Worm (Caenorhabditis elegans) whole organism, L4 larva: ENCODE measurements around the gene ntl-9.
"Not testable (repeated sequence)": the region's sequence is repeated elsewhere in the genome, so short reads cannot be mapped to it uniquely, and the experiment has no call there.

ENCODE experiments used
- D1046.2 ChIP-seq: fragments of 200-800 bp; sonication (Bioruptor generic); IDR thresholded peaks from 2 replicates; pipeline ENCODE4 v1.3.6; 2022; ENCODE audit warnings: missing genetic modification characterization, missing compliant biosample characterization
- F10B5.3 ChIP-seq: sonication (generic microtip); optimal IDR thresholded peaks from 2 replicates; lab custom pipeline; 2016; ENCODE audit warnings: mild to moderate bottlenecking, missing genetic modification characterization, missing compliant biosample characterization
- F37D6.2 ChIP-seq: sonication (generic microtip); optimal IDR thresholded peaks from 2 replicates; lab custom pipeline; 2016; ENCODE audit warnings: mild to moderate bottlenecking, missing genetic modification characterization, missing compliant biosample characterization
- F49E8.2 ChIP-seq: sonication (generic microtip); optimal IDR thresholded peaks from 2 replicates; lab custom pipeline; 2016; ENCODE audit warnings: missing compliant biosample characterization, mild to moderate bottlenecking, missing genetic modification characterization, borderline replicate concordance
- R02D3.7 ChIP-seq: fragments of 150-350 bp; sonication (generic microtip); optimal IDR thresholded peaks from 3 replicates; lab custom pipeline; 2014; ENCODE audit warnings: missing biosample characterization, missing genetic modification characterization
- Y48G9A.11 ChIP-seq: fragments of 200-800 bp; sonication (Bioruptor generic); IDR thresholded peaks from 2 replicates; pipeline ENCODE4 v1.3.6; 2022; ENCODE audit warnings: missing genetic modification reagents, missing genetic modification characterization, missing compliant biosample characterization
- Y5F2A.4 ChIP-seq: fragments of 200-800 bp; sonication (Bioruptor generic); optimal IDR thresholded peaks from 2 replicates; lab custom pipeline; 2018; ENCODE audit warnings: mild to moderate bottlenecking, missing genetic modification characterization, missing compliant biosample characterization
- ZK337.2 ChIP-seq: fragments of 200-800 bp; sonication (Bioruptor generic); IDR thresholded peaks from 2 replicates; pipeline ENCODE4 v1.3.6; 2022; ENCODE audit warnings: missing genetic modification reagents, missing genetic modification characterization, missing compliant biosample characterization
- aly-2 ChIP-seq: sonication (generic microtip); optimal IDR thresholded peaks from 2 replicates; lab custom pipeline; 2018; ENCODE audit warnings: missing biosample characterization, missing genetic modification characterization
- ama-1 ChIP-seq: fragments of 150-350 bp; optimal IDR thresholded peaks from 2 replicates; lab custom pipeline; 2014; ENCODE audit warnings: inconsistent platforms, mixed read lengths
- attf-4 ChIP-seq: sonication (generic microtip); optimal IDR thresholded peaks from 3 replicates; lab custom pipeline; 2017; ENCODE audit warnings: missing biosample characterization, missing genetic modification characterization
- ceh-44 ChIP-seq: fragments of 200-800 bp; sonication (Bioruptor generic); IDR thresholded peaks from 2 replicates; pipeline ENCODE4 v1.3.6; 2022; ENCODE audit warnings: missing genetic modification reagents, missing genetic modification characterization, missing compliant biosample characterization
- ceh-82 ChIP-seq: sonication (generic microtip); optimal IDR thresholded peaks from 2 replicates; lab custom pipeline; 2017; ENCODE audit warnings: missing biosample characterization, missing genetic modification characterization
- daf-12 ChIP-seq: fragments of 150-350 bp; optimal IDR thresholded peaks from 2 replicates; lab custom pipeline; 2014; ENCODE audit warnings: missing biosample characterization, missing genetic modification reagents, missing genetic modification characterization
- dpl-1 ChIP-seq: fragments of 150-350 bp; optimal IDR thresholded peaks from 2 replicates; lab custom pipeline; 2014; ENCODE audit warnings: missing biosample characterization, missing genetic modification reagents, missing genetic modification characterization
- egl-27 ChIP-seq: sonication (generic microtip); optimal IDR thresholded peaks from 3 replicates; lab custom pipeline; 2017; ENCODE audit warnings: missing biosample characterization, missing genetic modification reagents, missing genetic modification characterization
- gei-8 ChIP-seq: fragments of 200-800 bp; sonication (Bioruptor generic); optimal IDR thresholded peaks from 2 replicates; lab custom pipeline; 2018; ENCODE audit warnings: mild to moderate bottlenecking, missing genetic modification characterization, missing compliant biosample characterization
- hif-1 ChIP-seq, 2 experiments: sonication (generic microtip); optimal IDR thresholded peaks; 2 replicates each; lab custom pipeline; 2016 to 2017; ENCODE audit warnings: missing compliant biosample characterization in 2 of 2, missing genetic modification characterization in 2 of 2, missing genetic modification reagents in 2 of 2, missing genotype in 2 of 2, mild to moderate bottlenecking in 1 of 2
- hlh-30 ChIP-seq: sonication (generic microtip); optimal IDR thresholded peaks from 2 replicates; lab custom pipeline; 2017; ENCODE audit warnings: antibody characterized with exemption, mild to moderate bottlenecking, missing genetic modification characterization, missing compliant biosample characterization; ENCODE audit not compliant: insufficient read depth
- lin-15B ChIP-seq: fragments of 150-350 bp; sonication (generic microtip); optimal IDR thresholded peaks from 3 replicates; lab custom pipeline; 2014; ENCODE audit warnings: missing biosample characterization, missing genetic modification characterization
- lin-39 ChIP-seq: fragments of 150-350 bp; optimal IDR thresholded peaks from 2 replicates; lab custom pipeline; 2014; ENCODE audit warnings: missing biosample characterization, missing genetic modification reagents, missing genetic modification characterization
- lsy-2 ChIP-seq, 2 experiments: fragments of 150-350 bp in 1 of 2; sonication (generic microtip) in 1 of 2; optimal IDR thresholded peaks; 2 replicates each; lab custom pipeline; 2014 to 2017; ENCODE audit warnings: missing biosample characterization in 2 of 2, missing genetic modification characterization in 2 of 2
- mdl-1 ChIP-seq, 2 experiments: fragments of 150-350 bp in 1 of 2; sonication (generic microtip) in 1 of 2; optimal IDR thresholded peaks; 2 replicates each; lab custom pipeline; 2014 to 2017; ENCODE audit warnings: missing biosample characterization in 2 of 2, missing genetic modification characterization in 2 of 2
- mdt-29 ChIP-seq: fragments of 200-800 bp; sonication (Bioruptor generic); IDR thresholded peaks from 2 replicates; pipeline ENCODE4 v1.3.6; 2022; ENCODE audit warnings: missing genetic modification reagents, missing genetic modification characterization, missing compliant biosample characterization
- mes-2 ChIP-seq: sonication (generic microtip); optimal IDR thresholded peaks from 2 replicates; lab custom pipeline; 2016; ENCODE audit warnings: missing genotype, mild to moderate bottlenecking, missing genetic modification characterization, missing compliant biosample characterization; ENCODE audit not compliant: poor library complexity, severe bottlenecking
- pqm-1 ChIP-seq: sonication (generic microtip); optimal IDR thresholded peaks from 2 replicates; lab custom pipeline; 2017; ENCODE audit warnings: missing biosample characterization, missing genetic modification characterization
- rbr-2 ChIP-seq: sonication (generic microtip); optimal IDR thresholded peaks from 2 replicates; lab custom pipeline; 2016; ENCODE audit warnings: missing genotype, missing genetic modification characterization, missing compliant biosample characterization
- saeg-2 ChIP-seq: fragments of 200-800 bp; sonication (Bioruptor generic); IDR thresholded peaks from 2 replicates; pipeline ENCODE4 v1.3.6; 2022; ENCODE audit warnings: missing genetic modification reagents, missing genetic modification characterization, missing compliant biosample characterization
- sdz-12 ChIP-seq: fragments of 200-800 bp; sonication (Bioruptor generic); optimal IDR thresholded peaks from 2 replicates; lab custom pipeline; 2018; ENCODE audit warnings: mild to moderate bottlenecking, missing genetic modification characterization, missing compliant biosample characterization
- unc-130 ChIP-seq: sonication (generic microtip); optimal IDR thresholded peaks from 2 replicates; lab custom pipeline; 2016; ENCODE audit warnings: missing genetic modification reagents, missing genetic modification characterization, missing compliant biosample characterization
- unc-62 ChIP-seq, 3 experiments: fragments of 150-350 bp in 1 of 3; sonication (generic microtip); optimal IDR thresholded peaks in 2 of 3; peaks in 1 of 3; 1 replicate in 1 of 3; 2 replicates in 2 of 3; lab custom pipeline; 2014 to 2017; ENCODE audit warnings: missing biosample characterization in 3 of 3, missing genetic modification characterization in 3 of 3, missing genetic modification reagents in 3 of 3, missing genotype in 1 of 3

The ntl-9 gene

ce11 chrIII:4980367-4980766 lies 36.1 kb downstream of the ntl-9 start, which contains the start of gene C27F2.6:
C27F2.6 (minus strand) TSS chrIII:4980467.
- TF ChIP-seq R02D3.7 (tag; lab: Kevin White, UChicago); F37D6.2 (tag; lab: Kevin White, UChicago); ceh-44 (GFP tag; lab: Robert Waterston, UW): not testable (repeated sequence)

- TF ChIP-seq unc-62 (GFP tag; optimal IDR thresholded peaks at IDR 0.05 in 1 of 2; lab: Kevin White, UChicago) (peak in 1 of 2 experiments; percentile 92), unc-62 (tag; optimal IDR thresholded peaks at IDR 0.05; lab: Kevin White, UChicago) (no peak), R02D3.7 (tag; lab: Kevin White, UChicago) (no peak), daf-12 (tag; lab: Kevin White, UChicago) (no peak)
- TF ChIP-seq, all 104 proteins: peak for 1
These were observed 39.6 kb downstream of the ntl-9 start for ce11 chrIII:4983961-4984360.

ce11 chrIII:4984444-4985086 lies 40.3 kb downstream of the ntl-9 start, which contains the start of gene C27F2.7:
C27F2.7 (minus strand) TSS chrIII:4984494.
- TF ChIP-seq ceh-82 (tag; lab: Kevin White, UChicago) (no peak), gei-8 (GFP tag; lab: Kevin White, UChicago) (no peak), pqm-1 (no peak), unc-130 (GFP tag; lab: Kevin White, UChicago) (peak; percentile 41), F10B5.3 (tag; lab: Kevin White, UChicago) (no peak), aly-2 (tag; lab: Kevin White, UChicago) (no peak), Y48G9A.11 (peak; percentile 35; the same call in 1 of the 2 replicates), mdl-1 (tag; optimal IDR thresholded peaks at IDR 0.05; lab: Kevin White, UChicago) (no peak), lin-15B (tag; lab: Kevin White, UChicago) (no peak), egl-27 (tag; lab: Kevin White, UChicago) (no peak), ama-1 (lab: Kevin White, UChicago) (no peak), hlh-30 (tag; lab: Kevin White, UChicago) (no peak), dpl-1 (GFP tag; lab: Kevin White, UChicago) (no peak), R02D3.7 (tag; lab: Kevin White, UChicago) (no peak), sdz-12 (no peak), F49E8.2 (peak; percentile 11), lin-39 (no peak), saeg-2 (GFP tag; lab: Robert Waterston, UW) (no peak)

- TF ChIP-seq mes-2 (tag; lab: Kevin White, UChicago), result peak; percentile 92
- peak in 1 of 2 experiments; percentile 4 for TF ChIP-seq lsy-2 (tag; optimal IDR thresholded peaks at IDR 0.05; lab: Kevin White, UChicago)
- TF ChIP-seq unc-130 (GFP tag; lab: Kevin White, UChicago), result no peak
- peak in 1 of 2 experiments; percentile 31 for TF ChIP-seq hif-1 (tag; optimal IDR thresholded peaks at IDR 0.05; lab: Kevin White, UChicago)
- no peak for TF ChIP-seq rbr-2 (tag; lab: Kevin White, UChicago)
- TF ChIP-seq attf-4 (tag; lab: Kevin White, UChicago), result no peak
- TF ChIP-seq egl-27 (tag; lab: Kevin White, UChicago), result no peak
- TF ChIP-seq ZK337.2 (GFP tag; lab: Robert Waterston, UW), result no peak
- no peak for TF ChIP-seq mdt-29 (GFP tag; lab: Robert Waterston, UW)
- TF ChIP-seq dpl-1 (GFP tag; lab: Kevin White, UChicago), result peak; percentile 82
- TF ChIP-seq D1046.2 (GFP tag; lab: Robert Waterston, UW), result no peak
- TF ChIP-seq F10B5.3 (tag; lab: Kevin White, UChicago), result no peak
These were observed 42.5 kb downstream of the ntl-9 start, which contains the start of the genes C27F2.10 and wdr-60 for ce11 chrIII:4986790-4987259. C27F2.10 (minus strand) TSS chrIII:4986898. wdr-60 (plus strand) TSS chrIII:4987209.

ce11 chrIII:4987666-4988065 lies 43.4 kb downstream of the ntl-9 start:
- no peak for TF ChIP-seq Y5F2A.4 (GFP tag; lab: Kevin White, UChicago)
- TF ChIP-seq lsy-2 (tag; optimal IDR thresholded peaks at IDR 0.05; lab: Kevin White, UChicago), result peak in 1 of 2 experiments; percentile 4
- TF ChIP-seq, all 104 proteins: peak for 1
